Worm (Caenorhabditis elegans) whole organism, midembryonic: ENCODE measurements around the gene scl-3.

Experiments
- T22C8.4 ChIP-seq: fragments of 200-800 bp; sonication (Bioruptor generic); IDR thresholded peaks from 2 replicates; pipeline ENCODE4 v1.3.6; 2022; ENCODE audit warnings: missing genetic modification characterization, missing compliant biosample characterization
- klf-2 ChIP-seq: fragments of 200-800 bp; sonication (Bioruptor generic); conservative IDR thresholded peaks from 2 replicates; pipeline ENCODE4 v1.3.6; 2022; ENCODE audit warnings: missing genetic modification reagents, missing genetic modification characterization, missing compliant biosample characterization
- med-1 ChIP-seq: sonication (generic microtip); optimal IDR thresholded peaks from 2 replicates; lab custom pipeline; 2017; ENCODE audit warnings: missing genetic modification characterization, mild to moderate bottlenecking, missing compliant biosample characterization, antibody characterized with exemption, missing genetic modification reagents; ENCODE audit not compliant: insufficient read depth
- ref-1 ChIP-seq: fragments of 200-800 bp; sonication (Bioruptor generic); conservative IDR thresholded peaks from 2 replicates; pipeline ENCODE4 v1.3.6; 2022; ENCODE audit warnings: missing genetic modification reagents, missing genetic modification characterization, missing compliant biosample characterization
- tab-1 ChIP-seq: fragments of 200-800 bp; sonication (Bioruptor generic); IDR thresholded peaks from 2 replicates; pipeline ENCODE4 v1.3.6; 2022; ENCODE audit warnings: missing genetic modification characterization, missing compliant biosample characterization

DNA sequence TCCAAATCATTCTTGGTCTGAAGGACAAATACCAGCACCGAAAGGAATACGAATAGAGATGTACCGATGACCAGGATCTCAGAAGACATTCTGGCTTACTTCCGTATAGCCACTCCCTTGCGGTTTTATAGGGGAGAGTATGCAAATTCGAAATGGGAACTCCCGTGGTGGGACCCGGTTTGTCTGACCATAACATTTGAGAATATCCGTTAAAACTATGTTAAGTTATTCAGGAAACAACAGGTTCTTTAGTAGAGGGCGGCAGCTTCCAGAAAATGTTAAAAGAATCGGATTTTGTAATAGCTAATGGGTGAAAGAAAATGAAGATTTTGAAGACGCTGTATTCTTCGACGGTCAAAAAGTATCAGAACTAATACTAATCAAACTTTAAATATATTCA is 7.8 kb downstream of the scl-3 start, which contains the start of gene col-131:
- TF ChIP-seq ref-1 (GFP tag; lab: Robert Waterston, UW) (no peak), med-1 (GFP tag; lab: Kevin White, UChicago) (no peak), klf-2 (GFP tag; lab: Robert Waterston, UW) (no peak), T22C8.4 (GFP tag; lab: Robert Waterston, UW) (no peak), tab-1 (GFP tag; lab: Robert Waterston, UW) (no peak)
